Fruit fly (Drosophila melanogaster) whole organism, adult: Measurements from ENCODE around the gene hyd.

Source experiments
- CG11617 ChIP-seq: fragments of 200-800 bp; sonication (Bioruptor generic); optimal IDR thresholded peaks from 2 replicates; lab custom pipeline; 2017; ENCODE audit warnings: mild to moderate bottlenecking, missing biosample characterization, missing genetic modification reagents, missing genetic modification characterization
- CG12768 ChIP-seq: fragments of 200-800 bp; sonication (Bioruptor generic); optimal IDR thresholded peaks from 2 replicates; lab custom pipeline; 2017; ENCODE audit warnings: missing biosample characterization, missing genetic modification characterization, mild to moderate bottlenecking, moderate library complexity, missing genetic modification reagents
- CG14711 ChIP-seq: fragments of 200-800 bp; sonication (Bioruptor generic); optimal IDR thresholded peaks from 2 replicates; lab custom pipeline; 2018; ENCODE audit warnings: missing biosample characterization, mild to moderate bottlenecking, missing genetic modification characterization, moderate library complexity
- CG1620 ChIP-seq: fragments of 200-800 bp; sonication (Bioruptor generic); optimal IDR thresholded peaks from 2 replicates; lab custom pipeline; 2016; ENCODE audit warnings: missing biosample characterization, missing genetic modification characterization
- CG33017 ChIP-seq: fragments of 200-800 bp; sonication (Bioruptor generic); optimal IDR thresholded peaks from 2 replicates; lab custom pipeline; 2018; ENCODE audit warnings: missing biosample characterization, mild to moderate bottlenecking, missing genetic modification characterization, moderate library complexity
- CG5204 ChIP-seq: fragments of 200-800 bp; sonication (Bioruptor generic); optimal IDR thresholded peaks from 2 replicates; lab custom pipeline; 2016; ENCODE audit warnings: missing biosample characterization, missing genetic modification characterization
- CG7045 ChIP-seq: fragments of 200-800 bp; sonication (Bioruptor generic); optimal IDR thresholded peaks from 2 replicates; lab custom pipeline; 2017; ENCODE audit warnings: missing biosample characterization, mild to moderate bottlenecking, missing genetic modification characterization
- CG7101 ChIP-seq: fragments of 200-800 bp; sonication (Bioruptor generic); optimal IDR thresholded peaks from 2 replicates; lab custom pipeline; 2018; ENCODE audit warnings: missing biosample characterization, mild to moderate bottlenecking, missing genetic modification characterization, moderate library complexity
- Clk ChIP-seq: fragments of 200-800 bp; sonication (Bioruptor generic); optimal IDR thresholded peaks from 2 replicates; lab custom pipeline; 2017; ENCODE audit warnings: missing biosample characterization, missing genetic modification characterization
- Crg-1 ChIP-seq: fragments of 200-800 bp; sonication (Bioruptor generic); optimal IDR thresholded peaks from 2 replicates; lab custom pipeline; 2016; ENCODE audit warnings: missing biosample characterization, missing genetic modification characterization
- Hr96 ChIP-seq: fragments of 200-800 bp; sonication (Bioruptor generic); optimal IDR thresholded peaks from 2 replicates; lab custom pipeline; 2016; ENCODE audit warnings: missing biosample characterization, missing genetic modification characterization
- Mnt ChIP-seq: fragments of 200-800 bp; sonication (Bioruptor generic); optimal IDR thresholded peaks from 2 replicates; lab custom pipeline; 2016; ENCODE audit warnings: missing biosample characterization, mild to moderate bottlenecking, missing genetic modification characterization
- bab1 ChIP-seq: fragments of 200-800 bp; sonication (Bioruptor generic); optimal IDR thresholded peaks from 3 replicates; lab custom pipeline; 2019; ENCODE audit warnings: missing biosample characterization, mild to moderate bottlenecking, missing genetic modification characterization, moderate library complexity
- cic ChIP-seq: fragments of 200-800 bp; sonication (Bioruptor generic); optimal IDR thresholded peaks from 2 replicates; lab custom pipeline; 2017; ENCODE audit warnings: missing biosample characterization, mild to moderate bottlenecking, missing genetic modification characterization, moderate library complexity
- cnc ChIP-seq, 2 experiments: fragments of >200 bp; optimal IDR thresholded peaks; 2 replicates each; lab custom pipeline; 2017
- kay ChIP-seq: fragments of 200-800 bp; sonication (Bioruptor generic); peaks from one replicate; lab custom pipeline; 2016; ENCODE audit warnings: missing biosample characterization, missing genetic modification characterization, borderline replicate concordance
- ovo ChIP-seq: fragments of 200-800 bp; sonication (Bioruptor generic); optimal IDR thresholded peaks from 2 replicates; lab custom pipeline; 2016; ENCODE audit warnings: missing biosample characterization, missing genetic modification characterization
- pad ChIP-seq: fragments of 200-800 bp; sonication (Bioruptor generic); optimal IDR thresholded peaks from 3 replicates; lab custom pipeline; 2017; ENCODE audit warnings: missing biosample characterization, missing genetic modification characterization, mild to moderate bottlenecking, moderate library complexity, missing genetic modification reagents
- tj ChIP-seq: fragments of 200-800 bp; sonication (Bioruptor generic); optimal IDR thresholded peaks from 3 replicates; lab custom pipeline; 2017; ENCODE audit warnings: missing biosample characterization, mild to moderate bottlenecking, missing genetic modification characterization, moderate library complexity
- toe ChIP-seq: fragments of 200-800 bp; sonication (Bioruptor generic); optimal IDR thresholded peaks from 2 replicates; lab custom pipeline; 2016; ENCODE audit warnings: missing biosample characterization, missing genetic modification characterization

Gene hyd

DNA sequence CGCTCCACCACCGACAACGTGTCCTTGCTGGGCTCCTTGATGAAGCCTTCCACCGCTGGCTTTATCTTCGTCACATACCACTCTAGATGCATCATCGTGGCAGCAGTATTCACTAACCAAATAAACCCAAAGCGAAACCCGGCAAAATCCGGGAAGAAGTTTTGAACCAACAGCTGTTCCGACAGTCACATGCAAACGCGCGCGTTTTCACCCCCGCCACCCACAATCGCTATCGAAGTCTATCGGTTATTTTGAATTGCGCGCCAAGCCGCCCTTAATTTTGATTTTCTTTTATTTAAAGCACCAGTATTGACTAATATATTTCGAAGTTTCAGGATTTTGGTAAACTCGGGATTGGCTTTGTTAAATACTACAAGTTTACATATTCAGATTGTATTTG is 29.1 kb upstream of the hyd start, which contains the start of gene Tti1:
Tti1 (minus strand) TSS at position 200 of the 400 bp plus-strand sequence.
- no peak for TF ChIP-seq Crg-1 (GFP tag; lab: Kevin White, UChicago)
- TF ChIP-seq CG11617 (GFP tag; lab: Kevin White, UChicago), result no peak
- no peak for TF ChIP-seq kay
- TF ChIP-seq bab1, result no peak
- TF ChIP-seq Hr96, result no peak

DNA sequence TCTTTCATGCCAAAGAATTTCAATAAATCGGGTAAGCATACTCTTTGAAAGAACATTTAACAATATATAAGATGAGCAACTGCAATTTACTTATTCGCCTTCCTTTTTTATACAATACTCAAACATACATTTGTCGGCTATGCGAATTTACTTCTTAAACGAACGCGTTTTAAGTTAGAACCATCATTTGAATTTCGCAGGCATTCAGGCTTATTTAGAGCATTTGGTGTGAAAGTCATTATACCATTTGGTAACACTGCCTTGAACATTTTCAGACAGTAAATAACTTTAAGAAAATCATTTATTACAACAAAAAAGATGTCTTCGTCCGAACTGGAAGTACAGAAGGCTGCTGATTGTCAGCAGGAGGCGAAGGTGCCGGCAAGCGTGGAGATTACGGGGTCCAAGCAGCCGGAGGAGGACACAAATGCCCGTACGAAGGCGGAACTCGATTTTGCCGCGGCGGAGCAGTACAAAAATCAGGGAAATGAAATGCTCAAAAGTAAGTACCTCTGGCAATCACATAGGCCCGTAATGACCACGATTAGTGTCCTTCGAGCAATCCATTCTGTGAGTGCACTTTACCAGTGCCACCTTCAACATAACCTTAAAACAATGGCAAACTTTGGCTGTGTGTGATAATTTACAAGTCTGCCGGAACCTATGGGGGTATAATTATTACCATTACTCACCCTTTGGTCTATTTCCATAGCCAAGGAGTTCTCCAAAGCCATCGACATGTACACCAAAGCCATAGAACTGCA is 22.7 kb upstream of the hyd start:
- no peak for TF ChIP-seq Hr96
- no peak for TF ChIP-seq CG7101 (tag; lab: Kevin White, UChicago)
- TF ChIP-seq CG14711 (tag; lab: Kevin White, UChicago), result no peak
- no peak for TF ChIP-seq CG5204 (GFP tag; lab: Kevin White, UChicago)

dm6 chr3R:9747875-9747899 is 22.3 kb upstream of the hyd start, which contains the start of gene PpD3:
Gene PpD3 (plus strand): TSS chr3R:9747875.
- TF ChIP-seq CG14711 (tag; lab: Kevin White, UChicago) (no peak), Clk (GFP tag; lab: Kevin White, UChicago) (no peak), cnc (optimal IDR thresholded peaks at IDR 0.05; lab: Kevin White, UChicago) (no peak), Mnt (GFP tag; lab: Kevin White, UChicago) (no peak), pad (GFP tag; lab: Kevin White, UChicago) (no peak), CG1620 (GFP tag; lab: Kevin White, UChicago) (no peak), cic (GFP tag; lab: Kevin White, UChicago) (no peak), CG12768 (GFP tag; lab: Kevin White, UChicago) (no peak), tj (no peak), ovo (GFP tag; lab: Kevin White, UChicago) (no peak)

dm6 chr3R:9747272-9747874 is 22.0 kb upstream of the hyd start, which contains the start of gene CG12948:
Gene CG12948 (minus strand): TSS chr3R:9747744.
- TF ChIP-seq CG11617 (GFP tag; lab: Kevin White, UChicago) (peak; percentile 61), CG33017 (tag; lab: Kevin White, UChicago) (peak; percentile 64), CG1620 (GFP tag; lab: Kevin White, UChicago) (peak; percentile 65), cnc (optimal IDR thresholded peaks at IDR 0.05; lab: Kevin White, UChicago) (no peak), Clk (GFP tag; lab: Kevin White, UChicago) (no peak), CG7045 (GFP tag; lab: Kevin White, UChicago) (peak; percentile 27), Crg-1 (GFP tag; lab: Kevin White, UChicago) (peak; percentile 43), Hr96 (no peak), cic (GFP tag; lab: Kevin White, UChicago) (peak; percentile 9), ovo (GFP tag; lab: Kevin White, UChicago) (no peak), kay (no peak), CG12768 (GFP tag; lab: Kevin White, UChicago) (peak; percentile 36), CG14711 (tag; lab: Kevin White, UChicago) (peak; percentile 63), bab1 (peak; percentile 68), CG7101 (tag; lab: Kevin White, UChicago) (peak; percentile 77), pad (GFP tag; lab: Kevin White, UChicago) (peak; percentile 40), CG5204 (GFP tag; lab: Kevin White, UChicago) (no peak), toe (GFP tag; lab: Kevin White, UChicago) (no peak), Mnt (GFP tag; lab: Kevin White, UChicago) (peak; percentile 61), tj (peak; percentile 43)

- TF ChIP-seq CG11617 (GFP tag; lab: Kevin White, UChicago) (no peak), CG14711 (tag; lab: Kevin White, UChicago) (no peak), bab1 (no peak), kay (no peak), CG12768 (GFP tag; lab: Kevin White, UChicago) (no peak), ovo (GFP tag; lab: Kevin White, UChicago) (no peak), CG7045 (GFP tag; lab: Kevin White, UChicago) (no peak), Mnt (GFP tag; lab: Kevin White, UChicago) (no peak), cnc (optimal IDR thresholded peaks at IDR 0.05; lab: Kevin White, UChicago) (no peak), pad (GFP tag; lab: Kevin White, UChicago) (no peak), CG33017 (tag; lab: Kevin White, UChicago) (no peak), toe (GFP tag; lab: Kevin White, UChicago) (no peak), tj (no peak), Crg-1 (GFP tag; lab: Kevin White, UChicago) (no peak), CG5204 (GFP tag; lab: Kevin White, UChicago) (no peak), CG1620 (GFP tag; lab: Kevin White, UChicago) (no peak), CG7101 (tag; lab: Kevin White, UChicago) (no peak), cic (GFP tag; lab: Kevin White, UChicago) (no peak), Clk (GFP tag; lab: Kevin White, UChicago) (no peak)
Measured at dm6 chr3R:9746267-9746666, 20.9 kb upstream of the hyd start, which contains the start of gene CG34409. Gene CG34409 (minus strand): TSS chr3R:9746367.

dm6 chr3R:9745442-9745841 is 20.0 kb upstream of the hyd start:
- no peak for TF ChIP-seq Hr96
- TF ChIP-seq kay, result no peak

- TF ChIP-seq toe (GFP tag; lab: Kevin White, UChicago) (no peak), CG33017 (tag; lab: Kevin White, UChicago) (no peak), CG5204 (GFP tag; lab: Kevin White, UChicago) (no peak), bab1 (no peak), CG1620 (GFP tag; lab: Kevin White, UChicago) (no peak), Crg-1 (GFP tag; lab: Kevin White, UChicago) (no peak), CG7045 (GFP tag; lab: Kevin White, UChicago) (no peak), cic (GFP tag; lab: Kevin White, UChicago) (no peak), Mnt (GFP tag; lab: Kevin White, UChicago) (no peak), ovo (GFP tag; lab: Kevin White, UChicago) (no peak), cnc (optimal IDR thresholded peaks at IDR 0.05; lab: Kevin White, UChicago) (no peak)
Measured at dm6 chr3R:9743995-9744394, 18.6 kb upstream of the hyd start.
